Fruit fly (Drosophila melanogaster) whole organism, embryonic: ENCODE measurements around the gene PolD3.
A peak's percentile ranks its signal among the peaks of the same experiment; 100 is the strongest.

Experiments used
- Ada2b ChIP-seq: fragments of 200-800 bp; sonication (Bioruptor generic); IDR thresholded peaks from 2 replicates; pipeline ENCODE4 v1.3.6; 2022; ENCODE audit warnings: missing biosample characterization, missing genetic modification characterization
- Adf1 ChIP-seq: fragments of 200-800 bp; sonication (Bioruptor generic); IDR thresholded peaks from 2 replicates; pipeline ENCODE4 v1.3.6; 2022; ENCODE audit warnings: missing biosample characterization, missing genetic modification characterization
- CG10267 ChIP-seq: fragments of 200-800 bp; sonication (Bioruptor generic); optimal IDR thresholded peaks from 2 replicates; lab custom pipeline; 2018; ENCODE audit warnings: missing biosample characterization, mild to moderate bottlenecking, missing genetic modification characterization, moderate library complexity
- CG10366 ChIP-seq: fragments of 200-800 bp; sonication (Bioruptor generic); IDR thresholded peaks from 2 replicates; pipeline ENCODE4 v1.3.6; 2022; ENCODE audit warnings: missing biosample characterization, missing genetic modification characterization
- CG10431 ChIP-seq: fragments of 200-800 bp; sonication (Bioruptor generic); optimal IDR thresholded peaks from 3 replicates; lab custom pipeline; 2018; ENCODE audit warnings: missing biosample characterization, mild to moderate bottlenecking, missing genetic modification characterization
- CG11085 ChIP-seq: fragments of 200-800 bp; sonication (Bioruptor generic); IDR thresholded peaks from 2 replicates; pipeline ENCODE4 v1.3.6; 2022; ENCODE audit warnings: missing biosample characterization, missing genetic modification characterization
- CG12659 ChIP-seq: fragments of 200-800 bp; sonication (Bioruptor generic); optimal IDR thresholded peaks from 3 replicates; lab custom pipeline; 2017; ENCODE audit warnings: mild to moderate bottlenecking, missing biosample characterization, missing genetic modification reagents, missing genetic modification characterization
- CG15011 ChIP-seq: fragments of 200-800 bp; sonication (Bioruptor generic); optimal IDR thresholded peaks from 3 replicates; lab custom pipeline; 2018; ENCODE audit warnings: missing biosample characterization, mild to moderate bottlenecking, missing genetic modification characterization
- CG15269 ChIP-seq: fragments of 200-800 bp; sonication (Bioruptor generic); optimal IDR thresholded peaks from 2 replicates; lab custom pipeline; 2018; ENCODE audit warnings: missing biosample characterization, mild to moderate bottlenecking, missing genetic modification characterization, moderate library complexity
- CG1529 ChIP-seq: fragments of 200-800 bp; sonication (Bioruptor generic); optimal IDR thresholded peaks from 3 replicates; lab custom pipeline; 2018; ENCODE audit warnings: missing biosample characterization, missing genetic modification characterization
- CG1647 ChIP-seq: fragments of 200-800 bp; sonication (Bioruptor generic); optimal IDR thresholded peaks from 3 replicates; lab custom pipeline; 2016; ENCODE audit warnings: missing biosample characterization, missing genetic modification characterization
- CG17328 ChIP-seq: fragments of 200-800 bp; sonication (Bioruptor generic); IDR thresholded peaks from 2 replicates; pipeline ENCODE4 v1.3.6; 2022; ENCODE audit warnings: missing biosample characterization, missing genetic modification characterization
- CG17612 ChIP-seq: fragments of 200-800 bp; sonication (Bioruptor generic); IDR thresholded peaks from 2 replicates; pipeline ENCODE4 v1.3.6; 2022; ENCODE audit warnings: missing biosample characterization, missing genetic modification characterization
- CG3163 ChIP-seq: fragments of 200-800 bp; sonication (Bioruptor generic); optimal IDR thresholded peaks from 3 replicates; lab custom pipeline; 2016; ENCODE audit warnings: missing biosample characterization, missing genetic modification characterization
- CG32772 ChIP-seq: fragments of 200-800 bp; sonication (Bioruptor generic); IDR thresholded peaks from 2 replicates; pipeline ENCODE4 v1.3.6; 2022; ENCODE audit warnings: missing biosample characterization, missing genetic modification characterization
- CG5180 ChIP-seq: fragments of 200-800 bp; sonication (Bioruptor generic); optimal IDR thresholded peaks from 3 replicates; lab custom pipeline; 2017; ENCODE audit warnings: missing biosample characterization, missing genetic modification characterization, mild to moderate bottlenecking, moderate library complexity, missing genetic modification reagents
- CG6175 ChIP-seq: fragments of 200-800 bp; sonication (Bioruptor generic); IDR thresholded peaks from 3 replicates; pipeline ENCODE4 v1.3.6; 2022; ENCODE audit warnings: missing biosample characterization, missing genetic modification characterization
- CG6683 ChIP-seq: fragments of 200-800 bp; sonication (Bioruptor generic); optimal IDR thresholded peaks from 2 replicates; lab custom pipeline; 2017; ENCODE audit warnings: missing biosample characterization, mild to moderate bottlenecking, missing genetic modification characterization, missing genetic modification reagents
- CG6765 ChIP-seq: fragments of 200-800 bp; sonication (Bioruptor generic); optimal IDR thresholded peaks from 3 replicates; lab custom pipeline; 2017; ENCODE audit warnings: missing biosample characterization, mild to moderate bottlenecking, missing genetic modification characterization
- CG7786 ChIP-seq: fragments of 200-800 bp; sonication (Bioruptor generic); optimal IDR thresholded peaks from 2 replicates; lab custom pipeline; 2016; ENCODE audit warnings: missing biosample characterization, missing genetic modification characterization
- CG8290 ChIP-seq, 3 experiments: fragments of 200-800 bp; sonication (Bioruptor generic); optimal IDR thresholded peaks; 2 replicates each; lab custom pipeline; 2016 to 2019; ENCODE audit warnings: missing biosample characterization in 3 of 3, missing genetic modification characterization in 3 of 3, mild to moderate bottlenecking in 2 of 3, moderate library complexity in 1 of 3
- CG8359 ChIP-seq: fragments of 200-800 bp; sonication (Bioruptor generic); optimal IDR thresholded peaks from 2 replicates; lab custom pipeline; 2017; ENCODE audit warnings: missing biosample characterization, mild to moderate bottlenecking, missing genetic modification characterization, borderline replicate concordance
- Chrac-16 ChIP-seq: fragments of 200-800 bp; sonication (Bioruptor generic); optimal IDR thresholded peaks from 3 replicates; lab custom pipeline; 2016; ENCODE audit warnings: missing biosample characterization, missing genetic modification characterization
- Dll ChIP-seq: fragments of 200-800 bp; sonication (Bioruptor generic); IDR thresholded peaks from 4 replicates; pipeline ENCODE4 v1.3.6; 2022; ENCODE audit warnings: missing biosample characterization, missing genetic modification characterization; ENCODE audit not compliant: partially characterized antibody
- HLH3B ChIP-seq: fragments of 200-800 bp; sonication (Bioruptor generic); IDR thresholded peaks from 2 replicates; pipeline ENCODE4 v1.3.6; 2022; ENCODE audit warnings: missing biosample characterization, missing genetic modification characterization
- HLHmδ ChIP-seq: fragments of 200-800 bp; sonication (Bioruptor generic); optimal IDR thresholded peaks from 2 replicates; lab custom pipeline; 2018; ENCODE audit warnings: missing biosample characterization, mild to moderate bottlenecking, missing genetic modification characterization, moderate library complexity
- Hmr ChIP-seq: fragments of 200-800 bp; sonication (Bioruptor generic); optimal IDR thresholded peaks from 3 replicates; lab custom pipeline; 2017; ENCODE audit warnings: mild to moderate bottlenecking, missing biosample characterization, missing genetic modification reagents, missing genetic modification characterization
- Hr39 ChIP-seq: fragments of >200 bp; optimal IDR thresholded peaks from 2 replicates; lab custom pipeline; 2017
- Lim3 ChIP-seq: fragments of 200-800 bp; sonication (Bioruptor generic); IDR thresholded peaks from 2 replicates; pipeline ENCODE4 v1.3.6; 2022; ENCODE audit warnings: missing biosample characterization, missing genetic modification characterization
- Mrtf ChIP-seq: fragments of 200-800 bp; sonication (Bioruptor generic); IDR thresholded peaks from 3 replicates; pipeline ENCODE4 v1.3.6; 2022; ENCODE audit warnings: missing biosample characterization, missing genetic modification characterization
- NC2α ChIP-seq: fragments of 200-800 bp; sonication (Bioruptor generic); optimal IDR thresholded peaks from 2 replicates; lab custom pipeline; 2016; ENCODE audit warnings: missing biosample characterization, missing genetic modification characterization
- Oli ChIP-seq: fragments of 200-800 bp; sonication (Bioruptor generic); optimal IDR thresholded peaks from 2 replicates; lab custom pipeline; 2018; ENCODE audit warnings: missing biosample characterization, mild to moderate bottlenecking, missing genetic modification characterization, moderate library complexity
- PHDP ChIP-seq: fragments of 200-800 bp; sonication (Bioruptor generic); optimal IDR thresholded peaks from 3 replicates; lab custom pipeline; 2018; ENCODE audit warnings: missing biosample characterization, mild to moderate bottlenecking, missing genetic modification characterization, moderate library complexity
- Sry-δ ChIP-seq: fragments of 200-800 bp; sonication (Bioruptor generic); optimal IDR thresholded peaks from 2 replicates; lab custom pipeline; 2016; ENCODE audit warnings: missing biosample characterization, missing genetic modification characterization
- ab ChIP-seq: fragments of 200-800 bp; sonication (Bioruptor generic); optimal IDR thresholded peaks from 2 replicates; lab custom pipeline; 2016; ENCODE audit warnings: missing biosample characterization, missing genetic modification characterization
- cad ChIP-seq: fragments of >200 bp; optimal IDR thresholded peaks from 2 replicates; lab custom pipeline; 2017; ENCODE audit warnings: missing biosample characterization, missing genetic modification characterization
- corto ChIP-seq: fragments of 200-800 bp; sonication (Bioruptor generic); optimal IDR thresholded peaks from 2 replicates; lab custom pipeline; 2016; ENCODE audit warnings: missing biosample characterization, mild to moderate bottlenecking, missing genetic modification characterization, moderate library complexity
- gsb-n ChIP-seq: fragments of 200-800 bp; sonication (Bioruptor generic); optimal IDR thresholded peaks from 3 replicates; lab custom pipeline; 2018; ENCODE audit warnings: missing biosample characterization, mild to moderate bottlenecking, missing genetic modification characterization
- h ChIP-seq: fragments of >200 bp; optimal IDR thresholded peaks from 2 replicates; lab custom pipeline; 2017
- hbn ChIP-seq: fragments of 200-800 bp; sonication (Bioruptor generic); IDR thresholded peaks from 2 replicates; pipeline ENCODE4 v1.3.6; 2022; ENCODE audit warnings: missing biosample characterization, missing genetic modification characterization; ENCODE audit not compliant: partially characterized antibody
- knrl ChIP-seq: fragments of 200-800 bp; sonication (Bioruptor generic); IDR thresholded peaks from 3 replicates; pipeline ENCODE4 v1.3.6; 2022; ENCODE audit warnings: missing biosample characterization, missing genetic modification characterization; ENCODE audit not compliant: partially characterized antibody
- odd ChIP-seq: fragments of 200-800 bp; sonication (Bioruptor generic); optimal IDR thresholded peaks from 2 replicates; lab custom pipeline; 2017; ENCODE audit warnings: missing biosample characterization, mild to moderate bottlenecking, missing genetic modification characterization
- pb ChIP-seq: fragments of 200-800 bp; sonication (Bioruptor generic); optimal IDR thresholded peaks from 3 replicates; lab custom pipeline; 2016; ENCODE audit warnings: missing biosample characterization, missing genetic modification characterization
- ranshi ChIP-seq: fragments of 200-800 bp; sonication (Bioruptor generic); IDR thresholded peaks from 2 replicates; pipeline ENCODE4 v1.3.6; 2022; ENCODE audit warnings: missing biosample characterization, missing genetic modification characterization
- sc ChIP-seq, 3 experiments: fragments of >200 bp in 2 of 3; fragments of 200-800 bp in 1 of 3; sonication (Bioruptor generic) in 1 of 3; optimal IDR thresholded peaks; 2 replicates in 2 of 3; 3 replicates in 1 of 3; lab custom pipeline; 2017; ENCODE audit warnings: mild to moderate bottlenecking in 1 of 3, missing biosample characterization in 1 of 3, missing genetic modification characterization in 1 of 3, missing genetic modification reagents in 1 of 3
- scrt ChIP-seq: fragments of 200-800 bp; sonication (Bioruptor generic); optimal IDR thresholded peaks from 2 replicates; lab custom pipeline; 2018; ENCODE audit warnings: missing biosample characterization, mild to moderate bottlenecking, missing genetic modification characterization, moderate library complexity
- sens ChIP-seq: fragments of 200-800 bp; sonication (Bioruptor generic); peaks from one replicate; lab custom pipeline; 2016; ENCODE audit warnings: missing biosample characterization, missing genetic modification characterization
- twi ChIP-seq: fragments of 200-800 bp; optimal IDR thresholded peaks from 2 replicates; lab custom pipeline; 2019; ENCODE audit warnings: missing biosample characterization, mild to moderate bottlenecking, missing genetic modification characterization, moderate library complexity
- unpg ChIP-seq: fragments of 200-800 bp; sonication (Bioruptor generic); optimal IDR thresholded peaks from 3 replicates; lab custom pipeline; 2018; ENCODE audit warnings: missing biosample characterization, mild to moderate bottlenecking, missing genetic modification characterization, moderate library complexity
- vfl ChIP-seq: fragments of 200-800 bp; sonication (Bioruptor generic); optimal IDR thresholded peaks from 2 replicates; lab custom pipeline; 2016; ENCODE audit warnings: missing biosample characterization, missing genetic modification characterization

The PolD3 gene

dm6 chr2L:15264483-15264987 lies 8.4 kb upstream of the PolD3 start, which contains the start of gene yuri (continued):
- peak; percentile 27; the same call in 1 of the 3 replicates for TF ChIP-seq CG6175
- peak; percentile 31 for TF ChIP-seq scrt
- no peak for TF ChIP-seq CG10366
- TF ChIP-seq Dll (GFP tag; lab: Robert Waterston, UW) = peak; percentile 57; the same call in 2 of the 4 replicates
- TF ChIP-seq gsb-n (tag; lab: Kevin White, UChicago) = no peak
- TF ChIP-seq CG1647 (GFP tag; lab: Kevin White, UChicago) = no peak
- no peak for TF ChIP-seq Chrac-16 (GFP tag; lab: Kevin White, UChicago)
- peak; percentile 65 for TF ChIP-seq Hmr
- TF ChIP-seq CG15011 = peak; percentile 6
- TF ChIP-seq HLH3B (GFP tag; lab: Robert Waterston, UW) = no peak
- peak; percentile 48 for TF ChIP-seq odd
- no peak for TF ChIP-seq corto (GFP tag; lab: Kevin White, UChicago)
- no peak for TF ChIP-seq Lim3 (GFP tag; lab: Robert Waterston, UW)
- no peak for TF ChIP-seq cad (GFP tag; lab: Kevin White, UChicago)
- no peak for TF ChIP-seq Ada2b (GFP tag; lab: Robert Waterston, UW)
- TF ChIP-seq Oli (tag; lab: Kevin White, UChicago) = no peak
- TF ChIP-seq CG6765 (GFP tag; lab: Kevin White, UChicago) = peak; percentile 56
- TF ChIP-seq CG10267 = peak; percentile 12
- peak; percentile 90 for TF ChIP-seq sens (GFP tag; lab: Kevin White, UChicago)
- no peak for TF ChIP-seq Sry-δ (GFP tag; lab: Kevin White, UChicago)
- no peak for TF ChIP-seq sc (optimal IDR thresholded peaks at IDR 0.05; lab: Kevin White, UChicago)
- no peak for TF ChIP-seq sc (GFP tag; optimal IDR thresholded peaks at IDR 0.05; lab: Kevin White, UChicago)
- TF ChIP-seq CG12659 (GFP tag; lab: Kevin White, UChicago) = peak; percentile 28
- no peak for TF ChIP-seq twi (tag; lab: Kevin White, UChicago)
- TF ChIP-seq unpg (GFP tag; lab: Kevin White, UChicago) = peak; percentile 46
- peak; percentile 89 for TF ChIP-seq HLHmδ
- peak; percentile 16 for TF ChIP-seq CG7786
- TF ChIP-seq CG11085 (GFP tag; lab: Robert Waterston, UW) = no peak
- TF ChIP-seq CG15269 (tag; lab: Kevin White, UChicago) = no peak
- peak; percentile 17 for TF ChIP-seq CG5180 (GFP tag; lab: Kevin White, UChicago)
- TF ChIP-seq CG3163 (GFP tag; lab: Kevin White, UChicago) = no peak
- no peak for TF ChIP-seq ab (GFP tag; lab: Kevin White, UChicago)
- TF ChIP-seq PHDP (tag; lab: Kevin White, UChicago) = peak; percentile 67
- TF ChIP-seq Adf1 (GFP tag; lab: Robert Waterston, UW) = peak; percentile 63; the same call in 1 of the 2 replicates
- TF ChIP-seq CG10431 (GFP tag; lab: Kevin White, UChicago) = peak; percentile 60
- no peak for TF ChIP-seq knrl (GFP tag; lab: Robert Waterston, UW)
- TF ChIP-seq vfl (GFP tag; lab: Kevin White, UChicago) = no peak
- TF ChIP-seq CG6683 (GFP tag; lab: Kevin White, UChicago) = peak; percentile 34
- no peak for TF ChIP-seq Mrtf (GFP tag; lab: Robert Waterston, UW)
- TF ChIP-seq ranshi (GFP tag; lab: Robert Waterston, UW) = no peak; the same call in 1 of the 2 replicates
- no peak for TF ChIP-seq CG1529 (GFP tag; lab: Kevin White, UChicago)
- no peak for TF ChIP-seq h
- no peak for TF ChIP-seq NC2α
- no peak for TF ChIP-seq CG8359 (GFP tag; lab: Kevin White, UChicago)
- TF ChIP-seq CG17328 (GFP tag; lab: Robert Waterston, UW) = no peak
- TF ChIP-seq CG8290 (GFP tag; optimal IDR thresholded peaks at IDR 0.05; lab: Kevin White, UChicago) = no peak
- no peak for TF ChIP-seq CG8290 (tag; optimal IDR thresholded peaks at IDR 0.05; lab: Kevin White, UChicago)
- no peak for TF ChIP-seq hbn (GFP tag; lab: Robert Waterston, UW)
- TF ChIP-seq pb = peak; percentile 38
- no peak for TF ChIP-seq Hr39 (lab: Kevin White, UChicago)
- no peak for TF ChIP-seq CG17612 (GFP tag; lab: Robert Waterston, UW)
- TF ChIP-seq CG32772 (GFP tag; lab: Robert Waterston, UW) = no peak
